Worm (Caenorhabditis elegans) whole organism, late embryonic: ENCODE data around the gene stc-1.

Experiments used
- F13H6.1 ChIP-seq: sonication (generic microtip); optimal IDR thresholded peaks from 2 replicates; lab custom pipeline; 2016; ENCODE audit warnings: missing genetic modification characterization, missing compliant biosample characterization
- ama-1 ChIP-seq: fragments of 150-350 bp; optimal IDR thresholded peaks from 2 replicates; lab custom pipeline; 2014
- ceh-14 ChIP-seq: sonication (generic microtip); optimal IDR thresholded peaks from 2 replicates; lab custom pipeline; 2016; ENCODE audit warnings: missing genotype, missing genetic modification characterization, missing compliant biosample characterization
- ceh-18 ChIP-seq: sonication (generic microtip); optimal IDR thresholded peaks from 2 replicates; lab custom pipeline; 2016; ENCODE audit warnings: missing genetic modification characterization, missing compliant biosample characterization
- che-1 ChIP-seq: sonication (generic microtip); optimal IDR thresholded peaks from 2 replicates; lab custom pipeline; 2016; ENCODE audit warnings: mild to moderate bottlenecking, missing genetic modification characterization, missing compliant biosample characterization
- pha-4 ChIP-seq: fragments of 150-350 bp; optimal IDR thresholded peaks from 2 replicates; lab custom pipeline; 2018; ENCODE audit warnings: missing biosample characterization, missing genetic modification reagents, missing genetic modification characterization
- rnt-1 ChIP-seq: sonication (generic microtip); optimal IDR thresholded peaks from 2 replicates; lab custom pipeline; 2016; ENCODE audit warnings: missing genetic modification characterization, missing compliant biosample characterization

DNA sequence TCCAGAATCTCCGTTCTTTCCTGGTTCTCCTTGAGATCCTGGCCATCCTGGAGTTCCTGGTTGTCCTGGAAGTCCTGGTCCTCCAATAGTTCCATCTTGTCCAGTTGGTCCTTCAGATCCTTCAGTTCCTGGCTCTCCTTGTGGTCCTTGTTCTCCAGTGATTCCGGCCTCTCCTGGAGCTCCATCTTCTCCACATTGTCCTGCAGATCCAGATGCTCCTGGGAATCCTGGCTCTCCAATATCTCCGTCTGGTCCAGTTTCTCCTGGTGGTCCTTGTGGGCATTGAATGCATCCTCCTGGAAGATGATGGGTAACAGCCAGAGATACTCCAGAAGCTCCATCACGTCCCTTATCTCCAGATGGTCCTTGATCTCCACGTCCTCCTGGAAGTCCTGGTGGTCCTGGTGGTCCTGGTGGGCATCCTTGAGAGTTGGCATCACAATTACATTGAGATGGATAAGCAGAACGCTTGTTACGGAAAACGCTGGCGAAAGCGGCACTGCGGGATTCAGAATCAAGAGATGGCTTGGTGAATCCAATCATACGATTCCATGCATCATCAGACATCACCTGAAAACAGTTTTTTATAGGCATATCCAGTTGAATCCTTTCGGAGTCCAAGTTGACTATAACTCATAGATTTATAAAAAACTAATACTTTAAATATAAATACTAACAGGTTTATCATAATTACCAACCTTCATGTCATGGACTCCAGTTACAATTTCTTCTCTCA is 2.5 kb upstream of the stc-1 start:
- no peak for TF ChIP-seq ama-1
- TF ChIP-seq pha-4 (tag; lab: Kevin White, UChicago) = no peak
- no peak for TF ChIP-seq ceh-14 (tag; lab: Kevin White, UChicago)
- TF ChIP-seq F13H6.1 = no peak
- TF ChIP-seq rnt-1 (tag; lab: Kevin White, UChicago) = no peak
- TF ChIP-seq che-1 (tag; lab: Kevin White, UChicago) = no peak
- no peak for TF ChIP-seq ceh-18 (tag; lab: Kevin White, UChicago)
